Worm (Caenorhabditis elegans) whole organism, late embryonic: ENCODE data around the gene ama-1.

ENCODE experiments used
- C08G9.2 ChIP-seq: sonication (generic microtip); optimal IDR thresholded peaks from 2 replicates; lab custom pipeline; 2016; ENCODE audit warnings: mild to moderate bottlenecking, missing genetic modification characterization, moderate library complexity, missing compliant biosample characterization
- K09A11.1 ChIP-seq: sonication (generic microtip); optimal IDR thresholded peaks from 2 replicates; lab custom pipeline; 2017; ENCODE audit warnings: antibody characterized with exemption, mild to moderate bottlenecking, missing genetic modification characterization, missing compliant biosample characterization; ENCODE audit not compliant: insufficient read depth
- ahr-1 ChIP-seq: sonication (generic microtip); optimal IDR thresholded peaks from 2 replicates; lab custom pipeline; 2016; ENCODE audit warnings: missing genetic modification characterization, missing compliant biosample characterization
- ama-1 ChIP-seq: fragments of 150-350 bp; optimal IDR thresholded peaks from 2 replicates; lab custom pipeline; 2014
- ceh-2 ChIP-seq: sonication (generic microtip); optimal IDR thresholded peaks from 2 replicates; lab custom pipeline; 2016; ENCODE audit warnings: missing genotype, missing genetic modification characterization, missing compliant biosample characterization
- ceh-24 ChIP-seq: sonication (generic microtip); optimal IDR thresholded peaks from 2 replicates; lab custom pipeline; 2016; ENCODE audit warnings: mild to moderate bottlenecking, missing genetic modification characterization, missing compliant biosample characterization
- ceh-45 ChIP-seq: fragments of 200-800 bp; sonication (Bioruptor generic); IDR thresholded peaks from 2 replicates; pipeline ENCODE4 v1.3.6; 2022; ENCODE audit warnings: missing genetic modification reagents, missing genetic modification characterization, missing compliant biosample characterization
- ceh-6 ChIP-seq: fragments of 200-800 bp; sonication (Bioruptor generic); optimal IDR thresholded peaks from 2 replicates; lab custom pipeline; 2018; ENCODE audit warnings: mild to moderate bottlenecking, missing genetic modification characterization, missing compliant biosample characterization
- ceh-9 ChIP-seq: sonication (generic microtip); optimal IDR thresholded peaks from 2 replicates; lab custom pipeline; 2016; ENCODE audit warnings: mild to moderate bottlenecking, missing genetic modification characterization, inconsistent platforms, missing compliant biosample characterization
- dmd-4 ChIP-seq: sonication (generic microtip); optimal IDR thresholded peaks from 2 replicates; lab custom pipeline; 2016; ENCODE audit warnings: borderline replicate concordance, missing genetic modification characterization, missing compliant biosample characterization
- dve-1 ChIP-seq: sonication (generic microtip); optimal IDR thresholded peaks from 2 replicates; lab custom pipeline; 2017; ENCODE audit warnings: antibody characterized with exemption, mild to moderate bottlenecking, missing genetic modification characterization, missing compliant biosample characterization
- elt-2 ChIP-seq: sonication (generic microtip); optimal IDR thresholded peaks from 2 replicates; lab custom pipeline; 2016; ENCODE audit warnings: missing genetic modification reagents, missing genetic modification characterization, missing compliant biosample characterization
- elt-4 ChIP-seq: sonication (generic microtip); optimal IDR thresholded peaks from 2 replicates; lab custom pipeline; 2016; ENCODE audit warnings: missing genetic modification characterization, missing compliant biosample characterization
- ets-4 ChIP-seq: sonication (generic microtip); optimal IDR thresholded peaks from 2 replicates; lab custom pipeline; 2016; ENCODE audit warnings: missing genetic modification characterization, missing compliant biosample characterization
- fax-1 ChIP-seq: sonication (generic microtip); optimal IDR thresholded peaks from 2 replicates; lab custom pipeline; 2016; ENCODE audit warnings: missing genotype, missing genetic modification characterization, missing compliant biosample characterization
- fkh-10 ChIP-seq: fragments of 150-350 bp; optimal IDR thresholded peaks from 2 replicates; lab custom pipeline; 2014; ENCODE audit warnings: missing biosample characterization, missing genetic modification reagents, missing genetic modification characterization
- gmeb-2 ChIP-seq: sonication (generic microtip); optimal IDR thresholded peaks from 2 replicates; lab custom pipeline; 2016; ENCODE audit warnings: missing genetic modification characterization, inconsistent platforms, missing compliant biosample characterization
- hlh-13 ChIP-seq: fragments of 200-800 bp; sonication (Bioruptor generic); optimal IDR thresholded peaks from 2 replicates; lab custom pipeline; 2018; ENCODE audit warnings: mild to moderate bottlenecking, missing genetic modification characterization, missing compliant biosample characterization
- hlh-15 ChIP-seq: sonication (generic microtip); optimal IDR thresholded peaks from 2 replicates; lab custom pipeline; 2016; ENCODE audit warnings: missing genetic modification characterization, missing compliant biosample characterization
- hlh-30 ChIP-seq: sonication (generic microtip); optimal IDR thresholded peaks from 2 replicates; lab custom pipeline; 2017; ENCODE audit warnings: antibody characterized with exemption, missing genetic modification characterization, missing compliant biosample characterization; ENCODE audit not compliant: insufficient read depth
- lim-6 ChIP-seq: sonication (generic microtip); optimal IDR thresholded peaks from 2 replicates; lab custom pipeline; 2016; ENCODE audit warnings: missing genetic modification characterization, missing compliant biosample characterization
- madf-2 ChIP-seq: sonication (generic microtip); optimal IDR thresholded peaks from 2 replicates; lab custom pipeline; 2017; ENCODE audit warnings: missing genetic modification characterization, missing compliant biosample characterization
- mec-3 ChIP-seq: sonication (generic microtip); optimal IDR thresholded peaks from 2 replicates; lab custom pipeline; 2016; ENCODE audit warnings: borderline replicate concordance, missing genetic modification characterization, missing compliant biosample characterization
- odd-2 ChIP-seq: sonication (generic microtip); optimal IDR thresholded peaks from 2 replicates; lab custom pipeline; 2017; ENCODE audit warnings: antibody characterized with exemption, mild to moderate bottlenecking, missing genetic modification characterization, missing compliant biosample characterization
- pat-9 ChIP-seq: fragments of 200-800 bp; sonication (Bioruptor generic); optimal IDR thresholded peaks from 2 replicates; lab custom pipeline; 2018; ENCODE audit warnings: mild to moderate bottlenecking, missing genetic modification characterization, moderate library complexity, missing compliant biosample characterization
- pha-2 ChIP-seq: sonication (generic microtip); optimal IDR thresholded peaks from 2 replicates; lab custom pipeline; 2017; ENCODE audit warnings: mild to moderate bottlenecking, missing genetic modification characterization, missing compliant biosample characterization
- pha-4 ChIP-seq: fragments of 150-350 bp; optimal IDR thresholded peaks from 2 replicates; lab custom pipeline; 2018; ENCODE audit warnings: missing biosample characterization, missing genetic modification reagents, missing genetic modification characterization
- pqm-1 ChIP-seq: sonication (generic microtip); optimal IDR thresholded peaks from 2 replicates; lab custom pipeline; 2016; ENCODE audit warnings: missing genetic modification characterization, missing compliant biosample characterization
- ref-2 ChIP-seq: sonication (generic microtip); optimal IDR thresholded peaks from 2 replicates; lab custom pipeline; 2016; ENCODE audit warnings: missing genetic modification characterization, missing compliant biosample characterization
- rnt-1 ChIP-seq: sonication (generic microtip); optimal IDR thresholded peaks from 2 replicates; lab custom pipeline; 2016; ENCODE audit warnings: missing genetic modification characterization, missing compliant biosample characterization
- unc-42 ChIP-seq: sonication (generic microtip); optimal IDR thresholded peaks from 2 replicates; lab custom pipeline; 2016; ENCODE audit warnings: missing genotype, missing genetic modification characterization, missing compliant biosample characterization
- unc-55 ChIP-seq: sonication (generic microtip); optimal IDR thresholded peaks from 2 replicates; lab custom pipeline; 2017; ENCODE audit warnings: missing biosample characterization, missing genetic modification reagents, missing genetic modification characterization
- unc-86 ChIP-seq: sonication (generic microtip); optimal IDR thresholded peaks from 2 replicates; lab custom pipeline; 2016; ENCODE audit warnings: missing genetic modification characterization, missing compliant biosample characterization
- ztf-16 ChIP-seq: sonication (generic microtip); optimal IDR thresholded peaks from 2 replicates; lab custom pipeline; 2017; ENCODE audit warnings: missing genetic modification characterization, missing compliant biosample characterization

ama-1 gene

DNA sequence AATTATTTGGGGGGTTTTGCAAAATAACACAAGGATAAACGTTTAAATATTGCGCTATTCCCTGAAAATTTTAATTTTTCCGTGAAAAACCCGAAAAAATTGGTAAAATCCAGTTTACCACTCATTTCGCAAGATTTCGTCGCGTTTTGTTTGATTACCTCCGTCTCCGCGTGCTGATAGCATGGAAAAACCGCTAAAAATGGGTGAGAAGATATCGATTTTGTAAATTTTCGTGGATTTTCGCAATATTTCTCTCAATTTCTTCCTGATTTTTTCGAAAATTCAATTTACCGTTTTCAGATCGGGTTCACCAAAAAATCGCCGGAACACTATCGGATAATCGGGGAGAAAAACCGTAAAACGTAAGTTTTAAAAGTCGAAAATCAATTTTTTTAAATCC is at the start of gene ama-1:
ama-1 (plus strand) TSS at position 301 of the 400 bp plus-strand sequence.
- TF ChIP-seq ceh-2 (tag; lab: Kevin White, UChicago): no peak
- TF ChIP-seq ceh-6 (GFP tag; lab: Kevin White, UChicago): no peak
- TF ChIP-seq lim-6 (tag; lab: Kevin White, UChicago): no peak
- peak; percentile 43 for TF ChIP-seq pha-2 (tag; lab: Kevin White, UChicago)

DNA sequence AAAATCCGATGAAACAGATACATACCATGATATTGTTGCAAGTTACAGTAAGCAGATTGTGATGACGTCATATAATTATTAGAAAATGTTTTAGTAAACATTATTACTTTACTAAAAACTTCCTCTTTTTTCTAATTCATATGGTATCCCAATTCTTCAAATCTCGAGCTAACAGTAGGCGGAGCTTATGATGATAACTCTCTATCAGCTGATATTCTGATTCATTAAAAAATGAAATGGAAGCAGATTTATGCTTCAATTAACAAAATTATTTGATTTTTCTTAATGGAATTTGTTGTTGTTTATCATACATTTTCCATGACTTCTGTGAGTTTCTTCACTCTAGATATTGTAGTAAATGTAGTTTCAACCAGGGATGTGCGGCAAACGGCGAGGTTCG is 43.6 kb upstream of the ama-1 start, which contains the start of gene pax-2:
pax-2 (minus strand) TSS at position 101 of the 400 bp plus-strand sequence.
- TF ChIP-seq C08G9.2: no peak
- no peak for TF ChIP-seq hlh-15 (tag; lab: Kevin White, UChicago)
- no peak for TF ChIP-seq odd-2 (tag; lab: Kevin White, UChicago)
- no peak for TF ChIP-seq mec-3 (tag; lab: Kevin White, UChicago)
- no peak for TF ChIP-seq dve-1 (tag; lab: Kevin White, UChicago)
- TF ChIP-seq ref-2: no peak
- TF ChIP-seq pha-4 (tag; lab: Kevin White, UChicago): no peak
- TF ChIP-seq K09A11.1 (tag; lab: Kevin White, UChicago): no peak
- no peak for TF ChIP-seq ceh-45 (GFP tag; lab: Robert Waterston, UW)
- no peak for TF ChIP-seq ahr-1
- TF ChIP-seq madf-2 (tag; lab: Kevin White, UChicago): no peak
- no peak for TF ChIP-seq fkh-10
- TF ChIP-seq ceh-9 (tag; lab: Kevin White, UChicago): no peak
- TF ChIP-seq, all 69 proteins: peak for 0

DNA sequence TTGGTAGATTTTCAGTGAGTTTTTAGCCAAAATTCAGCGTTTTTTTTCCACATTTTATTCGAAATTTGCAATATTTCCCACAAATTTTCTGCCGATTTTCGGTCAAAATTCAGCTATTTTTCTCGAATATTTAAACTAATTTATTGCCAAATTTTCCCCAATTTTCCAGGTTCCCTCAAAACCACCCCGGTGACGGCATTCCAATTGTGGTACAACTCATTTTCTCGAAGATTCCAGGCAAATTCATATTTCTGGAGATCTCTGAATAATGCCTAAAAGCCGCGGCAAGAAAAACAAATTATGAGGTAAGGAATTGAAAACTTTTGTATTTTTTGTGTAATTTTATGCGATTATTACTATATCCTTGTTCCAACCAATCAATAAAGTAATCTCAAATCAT is 40.8 kb upstream of the ama-1 start, which contains the start of gene osgn-1:
osgn-1 (plus strand) TSS at position 301 of the 400 bp plus-strand sequence.
- TF ChIP-seq elt-2 (tag; lab: Kevin White, UChicago) (no peak), C08G9.2 (no peak), ceh-24 (no peak), ama-1 (lab: Kevin White, UChicago) (no peak), rnt-1 (no peak), unc-55 (GFP tag; lab: Kevin White, UChicago) (no peak), unc-86 (tag; lab: Kevin White, UChicago) (no peak), dmd-4 (tag; lab: Kevin White, UChicago) (no peak), fax-1 (tag; lab: Kevin White, UChicago) (no peak)

DNA sequence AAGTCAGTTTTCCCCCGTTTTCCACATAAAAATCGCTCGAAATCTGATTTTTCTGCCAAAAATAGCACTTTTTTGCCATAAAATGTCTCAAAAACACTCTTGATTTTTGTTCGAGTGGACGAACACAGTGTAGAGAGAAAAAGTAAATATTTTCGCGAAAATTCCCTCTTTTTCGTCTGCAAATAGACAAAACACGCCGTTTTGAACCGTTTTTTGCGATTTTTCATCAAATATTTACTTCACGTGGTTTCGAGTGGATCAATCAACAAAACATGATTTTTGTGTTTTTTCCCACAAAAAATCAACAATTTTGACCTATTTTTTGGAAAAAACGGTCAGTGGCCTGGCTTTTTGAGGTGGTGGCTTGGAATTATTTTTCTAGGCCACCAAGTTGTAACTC is 38.8 kb upstream of the ama-1 start:
- TF ChIP-seq fax-1 (tag; lab: Kevin White, UChicago): no peak
- no peak for TF ChIP-seq ets-4 (tag; lab: Kevin White, UChicago)
- no peak for TF ChIP-seq pat-9 (tag; lab: Kevin White, UChicago)
- TF ChIP-seq hlh-30 (tag; lab: Kevin White, UChicago): no peak
- no peak for TF ChIP-seq pqm-1 (tag; lab: Kevin White, UChicago)
- TF ChIP-seq dmd-4 (tag; lab: Kevin White, UChicago): no peak
- no peak for TF ChIP-seq hlh-15 (tag; lab: Kevin White, UChicago)
- no peak for TF ChIP-seq gmeb-2
- no peak for TF ChIP-seq ref-2
- no peak for TF ChIP-seq ztf-16
- no peak for TF ChIP-seq elt-2 (tag; lab: Kevin White, UChicago)
- no peak for TF ChIP-seq elt-4
- TF ChIP-seq ceh-24: no peak
- no peak for TF ChIP-seq hlh-13
- TF ChIP-seq ceh-6 (GFP tag; lab: Kevin White, UChicago): no peak

DNA sequence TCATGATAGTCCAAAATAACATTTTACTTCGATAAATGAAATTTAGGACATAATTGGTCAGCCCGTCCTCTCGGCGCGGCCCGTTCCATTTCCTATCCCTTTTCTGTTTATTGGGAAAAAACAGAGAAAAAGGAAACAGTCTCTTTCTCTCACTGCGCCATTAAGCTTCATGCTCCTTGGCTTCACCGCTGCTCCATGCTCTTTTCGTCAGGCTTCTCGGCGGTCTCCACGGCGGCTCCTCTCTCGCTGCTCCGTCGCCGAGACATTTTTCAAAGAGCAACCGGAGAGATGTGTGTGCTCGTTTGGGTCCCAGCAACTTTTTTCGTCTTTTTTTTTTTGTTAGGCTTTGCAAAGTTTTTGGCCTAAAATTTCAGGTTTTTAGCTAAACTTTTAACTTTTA is 37.0 kb upstream of the ama-1 start:
- TF ChIP-seq unc-42 (tag; lab: Kevin White, UChicago) (peak; percentile 11), elt-2 (tag; lab: Kevin White, UChicago) (no peak)
